Worm (Caenorhabditis elegans) whole organism, L2 larva: ENCODE measurements around the gene W08F4.13.

Experiments used
- C34F6.9 ChIP-seq: fragments of 150-350 bp; optimal IDR thresholded peaks from 2 replicates; lab custom pipeline; 2014; ENCODE audit warnings: missing biosample characterization, missing genetic modification characterization
- R02D3.7 ChIP-seq: fragments of 150-350 bp; optimal IDR thresholded peaks from 2 replicates; lab custom pipeline; 2014; ENCODE audit warnings: missing biosample characterization, missing genetic modification characterization
- ZK546.5 ChIP-seq: sonication (generic microtip); optimal IDR thresholded peaks from 2 replicates; lab custom pipeline; 2017; ENCODE audit warnings: missing biosample characterization, missing genetic modification characterization
- alr-1 ChIP-seq: fragments of 150-350 bp; optimal IDR thresholded peaks from 2 replicates; lab custom pipeline; 2014; ENCODE audit warnings: missing biosample characterization, missing genetic modification characterization
- blmp-1 ChIP-seq: sonication (generic microtip); optimal IDR thresholded peaks from 2 replicates; lab custom pipeline; 2017; ENCODE audit warnings: missing genetic modification characterization, mild to moderate bottlenecking, missing compliant biosample characterization, antibody characterized with exemption, moderate library complexity; ENCODE audit not compliant: insufficient read depth
- ceh-16 ChIP-seq: fragments of 150-350 bp; optimal IDR thresholded peaks from 2 replicates; lab custom pipeline; 2014; ENCODE audit warnings: missing biosample characterization, missing genetic modification characterization
- ceh-82 ChIP-seq: fragments of 150-350 bp; optimal IDR thresholded peaks from 2 replicates; lab custom pipeline; 2014; ENCODE audit warnings: missing biosample characterization, missing genetic modification characterization
- dmd-4 ChIP-seq: sonication (generic microtip); optimal IDR thresholded peaks from 2 replicates; lab custom pipeline; 2017; ENCODE audit warnings: missing biosample characterization, missing genetic modification characterization
- egl-27 ChIP-seq: sonication (generic microtip); optimal IDR thresholded peaks from 3 replicates; lab custom pipeline; 2017; ENCODE audit warnings: missing biosample characterization, missing genetic modification reagents, missing genetic modification characterization
- elt-3 ChIP-seq: sonication (generic microtip); optimal IDR thresholded peaks from 2 replicates; lab custom pipeline; 2017; ENCODE audit warnings: missing biosample characterization, missing genetic modification characterization
- gmeb-1 ChIP-seq: fragments of 150-350 bp; optimal IDR thresholded peaks from 2 replicates; lab custom pipeline; 2014; ENCODE audit warnings: missing biosample characterization, missing genetic modification characterization
- lsy-2 ChIP-seq, 2 experiments: fragments of 150-350 bp in 1 of 2; sonication (generic microtip) in 1 of 2; optimal IDR thresholded peaks; 2 replicates each; lab custom pipeline; 2014 to 2017; ENCODE audit warnings: missing biosample characterization in 2 of 2, missing genetic modification characterization in 2 of 2
- mab-5 ChIP-seq: fragments of 150-350 bp; optimal IDR thresholded peaks from 2 replicates; lab custom pipeline; 2014; ENCODE audit warnings: missing biosample characterization, missing genetic modification characterization
- mbf-1 ChIP-seq: sonication (generic microtip); optimal IDR thresholded peaks from 2 replicates; lab custom pipeline; 2017; ENCODE audit warnings: missing biosample characterization, missing genetic modification characterization
- mdl-1 ChIP-seq, 2 experiments: fragments of 150-350 bp in 1 of 2; sonication (generic microtip) in 1 of 2; optimal IDR thresholded peaks; 2 replicates each; lab custom pipeline; 2017; ENCODE audit warnings: missing biosample characterization in 2 of 2, missing genetic modification characterization in 2 of 2
- nhr-10 ChIP-seq: sonication (generic microtip); optimal IDR thresholded peaks from 2 replicates; lab custom pipeline; 2017; ENCODE audit warnings: missing biosample characterization, missing genetic modification characterization
- nhr-11 ChIP-seq: fragments of 150-350 bp; optimal IDR thresholded peaks from 2 replicates; lab custom pipeline; 2014; ENCODE audit warnings: missing biosample characterization, missing genetic modification characterization
- nhr-129 ChIP-seq: fragments of 150-350 bp; optimal IDR thresholded peaks from 2 replicates; lab custom pipeline; 2014; ENCODE audit warnings: missing biosample characterization, missing genetic modification characterization
- nhr-21 ChIP-seq: fragments of 150-350 bp; optimal IDR thresholded peaks from 2 replicates; lab custom pipeline; 2014; ENCODE audit warnings: missing biosample characterization, missing genetic modification characterization
- nhr-23 ChIP-seq: fragments of 150-350 bp; optimal IDR thresholded peaks from 2 replicates; lab custom pipeline; 2014; ENCODE audit warnings: missing biosample characterization, missing genetic modification reagents, missing genetic modification characterization
- nhr-237 ChIP-seq: fragments of 150-350 bp; optimal IDR thresholded peaks from 2 replicates; lab custom pipeline; 2014; ENCODE audit warnings: missing biosample characterization, missing genetic modification characterization
- nhr-25 ChIP-seq: fragments of 150-350 bp; sonication (generic microtip); optimal IDR thresholded peaks from 3 replicates; lab custom pipeline; 2014; ENCODE audit warnings: missing biosample characterization, missing genetic modification characterization
- peb-1 ChIP-seq: fragments of 150-350 bp; optimal IDR thresholded peaks from 2 replicates; lab custom pipeline; 2014; ENCODE audit warnings: missing biosample characterization, missing genetic modification characterization
- sem-4 ChIP-seq: fragments of 150-350 bp; optimal IDR thresholded peaks from 2 replicates; lab custom pipeline; 2014; ENCODE audit warnings: missing biosample characterization, missing genetic modification reagents, missing genetic modification characterization
- skn-1 ChIP-seq: sonication (generic microtip); optimal IDR thresholded peaks from 2 replicates; lab custom pipeline; 2017; ENCODE audit warnings: missing biosample characterization, missing genetic modification characterization
- sma-3 ChIP-seq: sonication (generic microtip); optimal IDR thresholded peaks from 2 replicates; lab custom pipeline; 2016; ENCODE audit warnings: missing genetic modification reagents, missing genetic modification characterization, missing compliant biosample characterization
- sma-9 ChIP-seq, 2 experiments: fragments of 150-350 bp in 1 of 2; sonication (generic microtip) in 1 of 2; optimal IDR thresholded peaks; 2 replicates each; lab custom pipeline; 2014 to 2016; ENCODE audit warnings: missing genetic modification characterization in 2 of 2, mild to moderate bottlenecking in 1 of 2, missing biosample characterization in 1 of 2, missing compliant biosample characterization in 1 of 2, missing genetic modification reagents in 1 of 2, moderate library complexity in 1 of 2
- snpc-4 ChIP-seq: fragments of 150-350 bp; optimal IDR thresholded peaks from 2 replicates; lab custom pipeline; 2014; ENCODE audit warnings: missing biosample characterization, missing genetic modification characterization
- unc-39 ChIP-seq: fragments of 150-350 bp; optimal IDR thresholded peaks from 2 replicates; lab custom pipeline; 2014; ENCODE audit warnings: missing biosample characterization, missing genetic modification characterization
- unc-55 ChIP-seq: fragments of 150-350 bp; sonication (generic microtip); optimal IDR thresholded peaks from 3 replicates; lab custom pipeline; 2014; ENCODE audit warnings: missing biosample characterization, missing genetic modification reagents, missing genetic modification characterization
- zag-1 ChIP-seq: fragments of 150-350 bp; optimal IDR thresholded peaks from 2 replicates; lab custom pipeline; 2014; ENCODE audit warnings: missing biosample characterization, missing genetic modification characterization
- ztf-1 ChIP-seq: fragments of 200-800 bp; sonication (Bioruptor generic); conservative IDR thresholded peaks from 2 replicates; pipeline ENCODE4 v1.3.6; 2022; ENCODE audit warnings: missing genetic modification characterization, missing compliant biosample characterization
- ztf-11 ChIP-seq: sonication (generic microtip); optimal IDR thresholded peaks from 2 replicates; lab custom pipeline; 2017; ENCODE audit warnings: missing biosample characterization, missing genetic modification characterization
- ztf-4 ChIP-seq: fragments of 150-350 bp; optimal IDR thresholded peaks from 2 replicates; lab custom pipeline; 2014; ENCODE audit warnings: missing biosample characterization, missing genetic modification characterization

The W08F4.13 gene

ce11 chrII:568776-569175, 15.8 kb upstream of the W08F4.13 start, which contains the start of gene W08F4.5:
Gene W08F4.5, minus strand, starts transcription at chrII:568876.
- no peak for TF ChIP-seq sma-9 (GFP tag; optimal IDR thresholded peaks at IDR 0.05; lab: Kevin White, UChicago)
- TF ChIP-seq sma-9 (tag; optimal IDR thresholded peaks at IDR 0.05; lab: Kevin White, UChicago): no peak
- no peak for TF ChIP-seq nhr-23 (tag; lab: Kevin White, UChicago)
- no peak for TF ChIP-seq elt-3 (tag; lab: Kevin White, UChicago)
- no peak for TF ChIP-seq R02D3.7 (tag; lab: Kevin White, UChicago)
- no peak for TF ChIP-seq mab-5 (tag; lab: Kevin White, UChicago)
- no peak for TF ChIP-seq nhr-25
- no peak for TF ChIP-seq nhr-10 (tag; lab: Kevin White, UChicago)
- TF ChIP-seq gmeb-1 (tag; lab: Kevin White, UChicago): no peak
- TF ChIP-seq ZK546.5 (tag; lab: Kevin White, UChicago): no peak

DNA sequence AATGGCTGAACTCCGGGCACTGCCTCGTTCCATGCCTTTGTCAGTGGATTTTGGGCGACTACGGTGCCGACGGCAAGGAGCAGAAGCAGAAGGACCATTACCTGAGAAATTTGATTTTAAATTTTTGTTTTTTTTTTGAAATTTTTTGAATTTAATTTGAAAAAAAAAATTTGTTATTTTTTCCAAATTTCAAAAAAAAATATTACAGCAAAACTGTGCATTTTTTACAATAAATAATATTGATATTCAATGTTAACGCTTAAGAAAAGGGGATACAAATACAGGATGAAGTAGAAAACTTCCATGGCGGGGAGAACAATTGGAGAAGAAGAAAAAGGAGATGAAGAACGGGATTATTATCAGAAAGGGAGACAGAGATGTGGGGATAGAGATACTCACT, 12.6 kb upstream of the W08F4.13 start, which contains the start of gene mlt-8:
Gene mlt-8 (minus strand): TSS at position 101 of the 400 bp plus-strand sequence.
- no peak for TF ChIP-seq lsy-2 (tag; optimal IDR thresholded peaks at IDR 0.05; lab: Kevin White, UChicago)
- TF ChIP-seq dmd-4: no peak
- TF ChIP-seq mbf-1 (tag; lab: Kevin White, UChicago): no peak
- no peak for TF ChIP-seq R02D3.7 (tag; lab: Kevin White, UChicago)
- no peak for TF ChIP-seq sma-3 (GFP tag; lab: Kevin White, UChicago)
- no peak for TF ChIP-seq nhr-129 (tag; lab: Kevin White, UChicago)
- no peak for TF ChIP-seq skn-1 (tag; lab: Kevin White, UChicago)
- no peak for TF ChIP-seq blmp-1 (tag; lab: Kevin White, UChicago)
- TF ChIP-seq nhr-21 (tag; lab: Kevin White, UChicago): no peak
- TF ChIP-seq egl-27: no peak
- no peak for TF ChIP-seq ztf-4 (tag; lab: Kevin White, UChicago)
- no peak for TF ChIP-seq alr-1 (tag; lab: Kevin White, UChicago)

DNA sequence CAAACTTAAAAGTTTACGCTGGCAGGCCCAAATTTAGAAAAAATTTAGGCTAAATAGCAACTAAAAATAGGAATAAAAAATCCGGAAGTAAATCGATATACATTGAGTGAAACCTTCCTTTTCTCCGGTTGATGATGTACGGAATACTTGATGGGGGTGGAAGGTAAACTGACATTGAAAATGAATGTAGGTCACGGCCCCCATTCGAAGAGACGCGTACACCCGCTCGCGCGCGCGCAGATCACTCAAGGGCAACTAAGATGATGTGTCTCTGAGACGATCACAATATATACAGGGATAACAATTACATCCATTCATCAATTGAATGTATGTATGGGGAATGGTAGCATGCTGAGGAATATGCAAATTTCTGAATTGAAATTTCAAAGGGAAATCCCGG, 10.5 kb upstream of the W08F4.13 start:
- TF ChIP-seq unc-55 (GFP tag; lab: Kevin White, UChicago): no peak
- no peak for TF ChIP-seq nhr-237 (tag; lab: Kevin White, UChicago)
- no peak for TF ChIP-seq dmd-4
- TF ChIP-seq nhr-25: no peak
- TF ChIP-seq skn-1 (tag; lab: Kevin White, UChicago): no peak
- TF ChIP-seq elt-3 (tag; lab: Kevin White, UChicago): no peak
- no peak for TF ChIP-seq ztf-11
- TF ChIP-seq egl-27: no peak
- no peak for TF ChIP-seq unc-39 (tag; lab: Kevin White, UChicago)
- no peak for TF ChIP-seq sem-4 (tag; lab: Kevin White, UChicago)

DNA sequence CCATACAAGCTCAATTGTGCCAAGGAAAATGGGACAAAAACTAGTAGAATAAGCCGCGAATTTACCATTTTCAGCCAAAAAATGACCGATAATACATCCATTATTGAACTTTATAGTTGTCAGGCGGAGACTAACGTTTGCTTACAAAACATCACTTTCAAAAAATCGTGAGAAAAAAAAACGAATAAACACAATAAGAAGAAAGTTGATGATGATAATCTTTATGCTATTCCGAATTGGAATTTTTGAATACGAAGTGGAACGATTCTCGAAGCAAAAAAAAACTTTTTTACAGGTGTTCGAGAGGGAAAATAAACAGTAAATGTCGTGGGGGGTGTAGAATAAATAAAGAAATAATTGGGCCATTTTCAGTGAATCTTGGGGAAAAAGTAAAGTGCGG, 7.0 kb upstream of the W08F4.13 start, which contains the start of gene W08F4.7:
Gene W08F4.7 (minus strand): TSS at position 101 of the 400 bp plus-strand sequence.
- TF ChIP-seq ztf-1: no peak
- no peak for TF ChIP-seq ztf-11
- no peak for TF ChIP-seq skn-1 (tag; lab: Kevin White, UChicago)
- no peak for TF ChIP-seq nhr-11 (tag; lab: Kevin White, UChicago)
- TF ChIP-seq ceh-82 (tag; lab: Kevin White, UChicago): no peak
- TF ChIP-seq ceh-16 (tag; lab: Kevin White, UChicago): no peak
- no peak for TF ChIP-seq ZK546.5 (tag; lab: Kevin White, UChicago)
- TF ChIP-seq peb-1 (tag; lab: Kevin White, UChicago): no peak
- no peak for TF ChIP-seq lsy-2 (tag; optimal IDR thresholded peaks at IDR 0.05; lab: Kevin White, UChicago)
- no peak for TF ChIP-seq nhr-237 (tag; lab: Kevin White, UChicago)
- no peak for TF ChIP-seq mdl-1 (tag; optimal IDR thresholded peaks at IDR 0.05; lab: Kevin White, UChicago)
- no peak for TF ChIP-seq dmd-4
- TF ChIP-seq mbf-1 (tag; lab: Kevin White, UChicago): no peak
- no peak for TF ChIP-seq C34F6.9
- TF ChIP-seq alr-1 (tag; lab: Kevin White, UChicago): no peak
- no peak for TF ChIP-seq zag-1 (tag; lab: Kevin White, UChicago)
- TF ChIP-seq unc-39 (tag; lab: Kevin White, UChicago): no peak
- no peak for TF ChIP-seq unc-55 (GFP tag; lab: Kevin White, UChicago)
- TF ChIP-seq snpc-4 (tag; lab: Kevin White, UChicago): no peak
- no peak for TF ChIP-seq sem-4 (tag; lab: Kevin White, UChicago)
- TF ChIP-seq, all 48 proteins: peak for 0
